Fruit fly (Drosophila melanogaster) whole organism, adult: ENCODE data around the gene CG13314.

ENCODE experiments used
- CG11617 ChIP-seq: fragments of 200-800 bp; sonication (Bioruptor generic); optimal IDR thresholded peaks from 2 replicates; lab custom pipeline; 2017; ENCODE audit warnings: mild to moderate bottlenecking, missing biosample characterization, missing genetic modification reagents, missing genetic modification characterization
- CG12768 ChIP-seq: fragments of 200-800 bp; sonication (Bioruptor generic); optimal IDR thresholded peaks from 2 replicates; lab custom pipeline; 2017; ENCODE audit warnings: missing biosample characterization, missing genetic modification characterization, mild to moderate bottlenecking, moderate library complexity, missing genetic modification reagents
- Crg-1 ChIP-seq: fragments of 200-800 bp; sonication (Bioruptor generic); optimal IDR thresholded peaks from 2 replicates; lab custom pipeline; 2016; ENCODE audit warnings: missing biosample characterization, missing genetic modification characterization
- cic ChIP-seq: fragments of 200-800 bp; sonication (Bioruptor generic); optimal IDR thresholded peaks from 2 replicates; lab custom pipeline; 2017; ENCODE audit warnings: missing biosample characterization, mild to moderate bottlenecking, missing genetic modification characterization, moderate library complexity
- kay ChIP-seq: fragments of 200-800 bp; sonication (Bioruptor generic); peaks from one replicate; lab custom pipeline; 2016; ENCODE audit warnings: missing biosample characterization, missing genetic modification characterization, borderline replicate concordance
- ovo ChIP-seq: fragments of 200-800 bp; sonication (Bioruptor generic); optimal IDR thresholded peaks from 2 replicates; lab custom pipeline; 2016; ENCODE audit warnings: missing biosample characterization, missing genetic modification characterization

- TF ChIP-seq CG12768 (GFP tag; lab: Kevin White, UChicago): peak; percentile 13
- TF ChIP-seq ovo (GFP tag; lab: Kevin White, UChicago): peak; percentile 75
- TF ChIP-seq kay (GFP tag; lab: Kevin White, UChicago): no peak
- peak; percentile 41 for TF ChIP-seq CG11617
- peak; percentile 53 for TF ChIP-seq cic
- TF ChIP-seq Crg-1 (GFP tag; lab: Kevin White, UChicago): no peak
These were observed 13.2 kb upstream of the CG13314 start, which contains the start of gene CG5026 for dm6 chr3L:8968437-8968836.
